Worm (Caenorhabditis elegans) whole organism, mixed stage, embryonic: Measurements from ENCODE around the gene set-14.

ENCODE experiments used
- blmp-1 ChIP-seq: fragments of 150-350 bp; optimal IDR thresholded peaks from 2 replicates; lab custom pipeline; 2014; ENCODE audit warnings: missing biosample characterization, missing genetic modification characterization
- ceh-39 ChIP-seq: fragments of 150-350 bp; optimal IDR thresholded peaks from 2 replicates; lab custom pipeline; 2014; ENCODE audit warnings: missing biosample characterization, missing genetic modification characterization
- ces-1 ChIP-seq: fragments of 150-350 bp; optimal IDR thresholded peaks from 2 replicates; lab custom pipeline; 2014; ENCODE audit warnings: missing biosample characterization, missing genetic modification reagents, missing genetic modification characterization
- elt-1 ChIP-seq: sonication (generic microtip); optimal IDR thresholded peaks from 2 replicates; lab custom pipeline; 2017; ENCODE audit warnings: missing genetic modification characterization, mild to moderate bottlenecking, missing compliant biosample characterization, antibody characterized with exemption, moderate library complexity, borderline replicate concordance; ENCODE audit not compliant: insufficient read depth
- lin-13 ChIP-seq: fragments of 150-350 bp; optimal IDR thresholded peaks from 2 replicates; lab custom pipeline; 2014; ENCODE audit warnings: missing biosample characterization, missing genetic modification characterization
- nhr-28 ChIP-seq: fragments of 150-350 bp; optimal IDR thresholded peaks from 2 replicates; lab custom pipeline; 2014; ENCODE audit warnings: missing biosample characterization, missing genetic modification characterization
- snpc-4 ChIP-seq: fragments of 150-350 bp; optimal IDR thresholded peaks from 2 replicates; lab custom pipeline; 2014; ENCODE audit warnings: missing biosample characterization, missing genetic modification characterization
- unc-120 ChIP-seq: sonication (generic microtip); optimal IDR thresholded peaks from 2 replicates; lab custom pipeline; 2017; ENCODE audit warnings: missing genetic modification characterization, missing compliant biosample characterization; ENCODE audit not compliant: poor library complexity, severe bottlenecking
- unc-62 ChIP-seq: fragments of 150-350 bp; optimal IDR thresholded peaks from 2 replicates; lab custom pipeline; 2014; ENCODE audit warnings: missing biosample characterization, missing genetic modification reagents, missing genetic modification characterization

- TF ChIP-seq ceh-39 (tag; lab: Kevin White, UChicago) (no peak), snpc-4 (tag; lab: Kevin White, UChicago) (no peak), unc-120 (tag; lab: Kevin White, UChicago) (no peak), blmp-1 (tag; lab: Kevin White, UChicago) (no peak), elt-1 (tag; lab: Kevin White, UChicago) (no peak), ces-1 (GFP tag; lab: Kevin White, UChicago) (no peak), lin-13 (tag; lab: Kevin White, UChicago) (no peak), unc-62 (GFP tag; lab: Kevin White, UChicago) (no peak), nhr-28 (no peak)
These were observed 33.0 kb upstream of the set-14 start, which contains the start of gene VM106R.1 for ce11 chrII:10829081-10829480.
